Fruit fly (Drosophila melanogaster): ENCODE data around the gene ovo.

ovo gene

dm6 chrX:5093924-5094323 is 45.9 kb downstream of the ovo start (continued):
- TF ChIP-seq Spps (tag; optimal IDR thresholded peaks at IDR 0.05) (peak; percentile 13), tx (GFP tag; optimal IDR thresholded peaks at IDR 0.05) (peak; percentile 53), Bdp1 (GFP tag; optimal IDR thresholded peaks at IDR 0.05) (peak; percentile 15), CG15269 (tag; optimal IDR thresholded peaks at IDR 0.05) (peak; percentile 67), CG13775 (GFP tag; optimal IDR thresholded peaks at IDR 0.05) (peak; percentile 53), Abd-B (GFP tag; optimal IDR thresholded peaks at IDR 0.05) (peak; percentile 47), CG18476 (GFP tag; optimal IDR thresholded peaks at IDR 0.05) (peak; percentile 32), btn (GFP tag; optimal IDR thresholded peaks at IDR 0.05) (peak; percentile 21), CG12299 (tag; optimal IDR thresholded peaks at IDR 0.05) (peak; percentile 59), Atf6 (GFP tag; IDR thresholded peaks at IDR 0.05) (peak; percentile 74), CG6765 (GFP tag; optimal IDR thresholded peaks at IDR 0.05) (peak; percentile 34), Sox100B (GFP tag; optimal IDR thresholded peaks at IDR 0.05) (peak; percentile 60), insv (GFP tag; optimal IDR thresholded peaks at IDR 0.05) (no peak), CG12659 (GFP tag; optimal IDR thresholded peaks at IDR 0.05) (peak; percentile 70), sob (GFP tag; IDR thresholded peaks at IDR 0.05) (peak; percentile 57), salm (tag; optimal IDR thresholded peaks at IDR 0.05) (peak; percentile 40), Rfx (GFP tag; IDR thresholded peaks at IDR 0.05) (peak; percentile 74), Asciz (GFP tag; optimal IDR thresholded peaks at IDR 0.05) (peak; percentile 73), CG12155 (GFP tag; optimal IDR thresholded peaks at IDR 0.05) (peak; percentile 46), E2f2 (GFP tag; IDR thresholded peaks at IDR 0.05) (peak; percentile 46; the same call in 1 of the 2 replicates), CG14710 (tag; optimal IDR thresholded peaks at IDR 0.05) (peak; percentile 50), Doc2 (GFP tag; IDR thresholded peaks at IDR 0.05) (no peak), CG11504 (tag; optimal IDR thresholded peaks at IDR 0.05) (peak; percentile 83), Dp (GFP tag; optimal IDR thresholded peaks at IDR 0.05) (no peak), Poxn (GFP tag; IDR thresholded peaks at IDR 0.05) (0 out of 2 replicates have a peak, but pooled peaks have one; percentile 22), Opbp (GFP tag; IDR thresholded peaks at IDR 0.05; ENCODE audit: partially characterized antibody) (no peak), knrl (GFP tag; IDR thresholded peaks at IDR 0.05; ENCODE audit: partially characterized antibody) (no peak), CG4617 (GFP tag; optimal IDR thresholded peaks at IDR 0.05; ENCODE audit: borderline replicate concordance) (peak; percentile 9), Ets97D (GFP tag; optimal IDR thresholded peaks at IDR 0.05) (no peak), CG13894 (tag; optimal IDR thresholded peaks at IDR 0.05) (peak; percentile 36), tin (GFP tag; optimal IDR thresholded peaks at IDR 0.05) (peak; percentile 68), bigmax (GFP tag; optimal IDR thresholded peaks at IDR 0.05) (no peak), CG1602 (GFP tag; optimal IDR thresholded peaks at IDR 0.05) (peak; percentile 36), GATAe (GFP tag; conservative IDR thresholded peaks at IDR 0.05) (no peak), fd3F (GFP tag; optimal IDR thresholded peaks at IDR 0.05) (peak; percentile 36), CG1832 (GFP tag; optimal IDR thresholded peaks at IDR 0.05) (no peak), MBD-R2 (GFP tag; IDR thresholded peaks at IDR 0.05) (peak; percentile 43; the same call in 1 of the 2 replicates), E2f1 (GFP tag; IDR thresholded peaks at IDR 0.05) (peak; percentile 74), Side (GFP tag; optimal IDR thresholded peaks at IDR 0.05) (peak; percentile 63), fd102C (GFP tag; optimal IDR thresholded peaks at IDR 0.05) (no peak), hb (GFP tag; IDR thresholded peaks at IDR 0.05; ENCODE audit: partially characterized antibody) (no peak), sd (tag; optimal IDR thresholded peaks at IDR 0.05) (peak; percentile 39), lab (GFP tag; optimal IDR thresholded peaks at IDR 0.05) (peak; percentile 90), CG13424 (tag; optimal IDR thresholded peaks at IDR 0.05) (peak; percentile 71), CG14050 (GFP tag; IDR thresholded peaks at IDR 0.05) (peak; percentile 57), Doc3 (GFP tag; IDR thresholded peaks at IDR 0.05; ENCODE audit: partially characterized antibody) (no peak), Mad (GFP tag; optimal IDR thresholded peaks at IDR 0.05) (peak; percentile 28), chif (GFP tag; optimal IDR thresholded peaks at IDR 0.05) (peak; percentile 54 to 64), CG15479 (GFP tag; optimal IDR thresholded peaks at IDR 0.05) (no peak), CG17829 (tag; optimal IDR thresholded peaks at IDR 0.05) (peak; percentile 58)

All from whole organism, embryonic.